Worm (Caenorhabditis elegans): ENCODE measurements around the gene ifa-4.

ce11 chrX:4902376-4902775, 13.4 kb downstream of the ifa-4 start:
- TF ChIP-seq elt-3 (tag; optimal IDR thresholded peaks at IDR 0.05) = no peak
- TF ChIP-seq unc-62 (GFP tag; optimal IDR thresholded peaks at IDR 0.05) = no peak
- TF ChIP-seq ztf-11 (tag; optimal IDR thresholded peaks at IDR 0.05) = no peak
- TF ChIP-seq ZK546.5 (tag; optimal IDR thresholded peaks at IDR 0.05) = no peak
- no peak for TF ChIP-seq zag-1 (tag; optimal IDR thresholded peaks at IDR 0.05)
- no peak for TF ChIP-seq nhr-237 (tag; optimal IDR thresholded peaks at IDR 0.05)
- TF ChIP-seq lin-13 (GFP tag; optimal IDR thresholded peaks at IDR 0.05) = no peak
- no peak for TF ChIP-seq unc-39 (tag; optimal IDR thresholded peaks at IDR 0.05)
- TF ChIP-seq F13H6.1 (tag; optimal IDR thresholded peaks at IDR 0.05) = no peak
